Worm (Caenorhabditis elegans) whole organism, L4/young adult: ENCODE data around the gene top-3.

Source experiments
- W03F9.2 ChIP-seq: fragments of 150-350 bp; optimal IDR thresholded peaks from 2 replicates; lab custom pipeline; 2014; ENCODE audit warnings: missing biosample characterization, missing genetic modification characterization
- dao-5 ChIP-seq: sonication (generic microtip); optimal IDR thresholded peaks from 2 replicates; lab custom pipeline; 2016; ENCODE audit warnings: missing genotype, missing genetic modification characterization, moderate library complexity, missing compliant biosample characterization
- him-1 ChIP-seq: sonication (generic microtip); optimal IDR thresholded peaks from 2 replicates; lab custom pipeline; 2016; ENCODE audit warnings: missing genotype, missing genetic modification reagents, missing genetic modification characterization, missing compliant biosample characterization

- TF ChIP-seq W03F9.2 (tag; lab: Kevin White, UChicago) = no peak
- no peak for TF ChIP-seq him-1 (tag; lab: Kevin White, UChicago)
- TF ChIP-seq dao-5 (tag; lab: Kevin White, UChicago) = no peak
Measured at ce11 chrIII:11989823-11990222, 29.8 kb upstream of the top-3 start, which contains the start of gene wah-1.
